Fruit fly (Drosophila melanogaster) whole organism, embryonic: Measurements from ENCODE around the gene CG14282.

Experiments
- Blimp-1 ChIP-seq: fragments of 200-800 bp; sonication (Bioruptor generic); optimal IDR thresholded peaks from 3 replicates; lab custom pipeline; 2018; ENCODE audit warnings: missing biosample characterization, missing genetic modification characterization, mild to moderate bottlenecking, moderate library complexity, missing genetic modification reagents
- Bteb2 ChIP-seq: fragments of 200-800 bp; sonication (Bioruptor generic); optimal IDR thresholded peaks from 2 replicates; lab custom pipeline; 2016; ENCODE audit warnings: missing biosample characterization, missing genetic modification characterization
- CG10366 ChIP-seq: fragments of 200-800 bp; sonication (Bioruptor generic); IDR thresholded peaks from 2 replicates; pipeline ENCODE4 v1.3.6; 2022; ENCODE audit warnings: missing biosample characterization, missing genetic modification characterization
- CG11247 ChIP-seq: fragments of 200-800 bp; sonication (Bioruptor generic); IDR thresholded peaks from 2 replicates; pipeline ENCODE4 v1.3.6; 2022; ENCODE audit warnings: missing biosample characterization, missing genetic modification characterization
- CG11695 ChIP-seq: fragments of 200-800 bp; sonication (Bioruptor generic); IDR thresholded peaks from 3 replicates; pipeline ENCODE4 v1.3.6; 2022; ENCODE audit warnings: missing biosample characterization, missing genetic modification characterization
- CG12236 ChIP-seq: fragments of 200-800 bp; sonication (Bioruptor generic); optimal IDR thresholded peaks from 2 replicates; lab custom pipeline; 2016; ENCODE audit warnings: missing biosample characterization, missing genetic modification characterization
- CG13424 ChIP-seq: fragments of 200-800 bp; sonication (Bioruptor generic); optimal IDR thresholded peaks from 2 replicates; lab custom pipeline; 2019; ENCODE audit warnings: missing biosample characterization, mild to moderate bottlenecking, missing genetic modification characterization, moderate library complexity
- CG1603 ChIP-seq: fragments of 200-800 bp; sonication (Bioruptor generic); optimal IDR thresholded peaks from 2 replicates; lab custom pipeline; 2019; ENCODE audit warnings: missing biosample characterization, mild to moderate bottlenecking, missing genetic modification characterization, moderate library complexity
- CG1792 ChIP-seq: fragments of 200-800 bp; sonication (Bioruptor generic); optimal IDR thresholded peaks from 2 replicates; lab custom pipeline; 2016; ENCODE audit warnings: missing biosample characterization, missing genetic modification characterization
- CG18476 ChIP-seq: fragments of 200-800 bp; sonication (Bioruptor generic); optimal IDR thresholded peaks from 2 replicates; lab custom pipeline; 2016; ENCODE audit warnings: missing biosample characterization, mild to moderate bottlenecking, missing genetic modification characterization
- CG2678 ChIP-seq: fragments of 200-800 bp; sonication (Bioruptor generic); optimal IDR thresholded peaks from 3 replicates; lab custom pipeline; 2019; ENCODE audit warnings: missing biosample characterization, mild to moderate bottlenecking, missing genetic modification characterization, moderate library complexity
- CG3838 ChIP-seq: fragments of 200-800 bp; sonication (Bioruptor generic); optimal IDR thresholded peaks from 3 replicates; lab custom pipeline; 2016; ENCODE audit warnings: missing biosample characterization, missing genetic modification characterization
- CG6175 ChIP-seq: fragments of 200-800 bp; sonication (Bioruptor generic); IDR thresholded peaks from 3 replicates; pipeline ENCODE4 v1.3.6; 2022; ENCODE audit warnings: missing biosample characterization, missing genetic modification characterization
- CG6689 ChIP-seq: fragments of 200-800 bp; sonication (Bioruptor generic); IDR thresholded peaks from 2 replicates; pipeline ENCODE4 v1.3.6; 2022; ENCODE audit warnings: missing biosample characterization, missing genetic modification characterization
- CG8290 ChIP-seq, 3 experiments: fragments of 200-800 bp; sonication (Bioruptor generic); optimal IDR thresholded peaks; 2 replicates each; lab custom pipeline; 2016 to 2019; ENCODE audit warnings: missing biosample characterization in 3 of 3, missing genetic modification characterization in 3 of 3, mild to moderate bottlenecking in 2 of 3, moderate library complexity in 1 of 3
- CG8924 ChIP-seq: fragments of 200-800 bp; optimal IDR thresholded peaks from 3 replicates; lab custom pipeline; 2019; ENCODE audit warnings: missing biosample characterization, mild to moderate bottlenecking, missing genetic modification characterization, moderate library complexity
- CG8944 ChIP-seq: fragments of 200-800 bp; sonication (Bioruptor generic); optimal IDR thresholded peaks from 3 replicates; lab custom pipeline; 2016; ENCODE audit warnings: missing biosample characterization, missing genetic modification characterization
- E2f1 ChIP-seq: fragments of 200-800 bp; sonication (Bioruptor generic); IDR thresholded peaks from 2 replicates; pipeline ENCODE4 v1.3.6; 2022; ENCODE audit warnings: missing biosample characterization, missing genetic modification characterization
- Eip74EF ChIP-seq, 2 experiments: fragments of 200-800 bp in 1 of 2; fragments of >200 bp in 1 of 2; sonication (Bioruptor generic) in 1 of 2; optimal IDR thresholded peaks; 2 replicates each; lab custom pipeline; 2017 to 2019; ENCODE audit warnings: missing biosample characterization in 2 of 2, missing genetic modification characterization in 2 of 2, mild to moderate bottlenecking in 1 of 2, moderate library complexity in 1 of 2
- Gsc ChIP-seq: fragments of 200-800 bp; sonication (Bioruptor generic); IDR thresholded peaks from 2 replicates; pipeline ENCODE4 v1.3.6; 2022; ENCODE audit warnings: missing biosample characterization, missing genetic modification characterization
- Jarid2 ChIP-seq: fragments of 200-800 bp; sonication (Bioruptor generic); optimal IDR thresholded peaks from 3 replicates; lab custom pipeline; 2017; ENCODE audit warnings: mild to moderate bottlenecking, missing biosample characterization, missing genetic modification reagents, missing genetic modification characterization
- Lhr ChIP-seq: fragments of 200-800 bp; sonication (Bioruptor generic); optimal IDR thresholded peaks from 3 replicates; lab custom pipeline; 2017; ENCODE audit warnings: mild to moderate bottlenecking, missing biosample characterization, missing genetic modification reagents, missing genetic modification characterization
- Lim3 ChIP-seq: fragments of 200-800 bp; sonication (Bioruptor generic); IDR thresholded peaks from 2 replicates; pipeline ENCODE4 v1.3.6; 2022; ENCODE audit warnings: missing biosample characterization, missing genetic modification characterization
- MBD-R2 ChIP-seq: fragments of 200-800 bp; sonication (Bioruptor generic); IDR thresholded peaks from 2 replicates; pipeline ENCODE4 v1.3.6; 2022; ENCODE audit warnings: missing biosample characterization, missing genetic modification characterization
- MTF-1 ChIP-seq: fragments of 200-800 bp; sonication (Bioruptor generic); optimal IDR thresholded peaks from 2 replicates; lab custom pipeline; 2018; ENCODE audit warnings: missing biosample characterization, mild to moderate bottlenecking, missing genetic modification characterization, borderline replicate concordance
- Meics ChIP-seq: fragments of 200-800 bp; sonication (Bioruptor generic); optimal IDR thresholded peaks from 2 replicates; lab custom pipeline; 2017; ENCODE audit warnings: missing biosample characterization, mild to moderate bottlenecking, missing genetic modification characterization
- Mes4 ChIP-seq: fragments of 200-800 bp; sonication (Bioruptor generic); optimal IDR thresholded peaks from 2 replicates; lab custom pipeline; 2016; ENCODE audit warnings: missing biosample characterization, missing genetic modification characterization
- NfI ChIP-seq: fragments of 200-800 bp; sonication (Bioruptor generic); optimal IDR thresholded peaks from 3 replicates; lab custom pipeline; 2018; ENCODE audit warnings: missing biosample characterization, mild to moderate bottlenecking, missing genetic modification characterization, moderate library complexity
- PHDP ChIP-seq: fragments of 200-800 bp; sonication (Bioruptor generic); optimal IDR thresholded peaks from 3 replicates; lab custom pipeline; 2018; ENCODE audit warnings: missing biosample characterization, mild to moderate bottlenecking, missing genetic modification characterization, moderate library complexity
- Pdp1 ChIP-seq, 2 experiments: fragments of 200-800 bp; sonication (Bioruptor generic); optimal IDR thresholded peaks; 3 replicates each; lab custom pipeline; 2016; ENCODE audit warnings: missing biosample characterization in 2 of 2, missing genetic modification characterization in 2 of 2, mild to moderate bottlenecking in 1 of 2, moderate library complexity in 1 of 2
- Sox100B ChIP-seq: fragments of 200-800 bp; sonication (Bioruptor generic); optimal IDR thresholded peaks from 3 replicates; lab custom pipeline; 2018; ENCODE audit warnings: missing biosample characterization, mild to moderate bottlenecking, missing genetic modification characterization
- Ssrp ChIP-seq: fragments of 200-800 bp; sonication (Bioruptor generic); optimal IDR thresholded peaks from 2 replicates; lab custom pipeline; 2018; ENCODE audit warnings: missing biosample characterization, mild to moderate bottlenecking, missing genetic modification characterization, moderate library complexity
- Trl ChIP-seq, 3 experiments: fragments of >200 bp in 2 of 3; fragments of 200-800 bp in 1 of 3; sonication (Bioruptor generic) in 1 of 3; optimal IDR thresholded peaks; 2 replicates in 1 of 3; 3 replicates in 2 of 3; lab custom pipeline; 2016 to 2017; ENCODE audit warnings: missing biosample characterization in 1 of 3, missing genetic modification characterization in 1 of 3
- Xrp1 ChIP-seq: fragments of 200-800 bp; sonication (Bioruptor generic); IDR thresholded peaks from 2 replicates; pipeline ENCODE4 v1.3.6; 2022; ENCODE audit warnings: missing biosample characterization, missing genetic modification characterization
- dmrt99B ChIP-seq: fragments of 200-800 bp; sonication (Bioruptor generic); optimal IDR thresholded peaks from 2 replicates; lab custom pipeline; 2018; ENCODE audit warnings: missing biosample characterization, mild to moderate bottlenecking, missing genetic modification characterization, moderate library complexity
- dpn ChIP-seq, 2 experiments: fragments of 200-800 bp; sonication (Bioruptor generic); optimal IDR thresholded peaks; 3 replicates each; lab custom pipeline; 2016; ENCODE audit warnings: missing biosample characterization in 2 of 2, missing genetic modification characterization in 2 of 2
- eve ChIP-seq, 2 experiments: fragments of >200 bp; optimal IDR thresholded peaks; 2 replicates each; lab custom pipeline; 2017; ENCODE audit warnings: missing biosample characterization in 2 of 2, missing genetic modification characterization in 2 of 2
- fd3F ChIP-seq: fragments of 200-800 bp; sonication (Bioruptor generic); optimal IDR thresholded peaks from 2 replicates; lab custom pipeline; 2018; ENCODE audit warnings: missing biosample characterization, mild to moderate bottlenecking, missing genetic modification characterization, moderate library complexity
- lilli ChIP-seq: fragments of 200-800 bp; sonication (Bioruptor generic); optimal IDR thresholded peaks from 3 replicates; lab custom pipeline; 2016; ENCODE audit warnings: missing biosample characterization, missing genetic modification characterization
- nau ChIP-seq: fragments of 200-800 bp; sonication (Bioruptor generic); optimal IDR thresholded peaks from 3 replicates; lab custom pipeline; 2017; ENCODE audit warnings: missing biosample characterization, mild to moderate bottlenecking, missing genetic modification characterization, missing genetic modification reagents
- nom ChIP-seq: fragments of 200-800 bp; sonication (Bioruptor generic); optimal IDR thresholded peaks from 2 replicates; lab custom pipeline; 2017; ENCODE audit warnings: missing biosample characterization, missing genetic modification characterization, mild to moderate bottlenecking, moderate library complexity, missing genetic modification reagents
- onecut ChIP-seq: fragments of 200-800 bp; sonication (Bioruptor generic); IDR thresholded peaks from 2 replicates; pipeline ENCODE4 v1.3.6; 2022; ENCODE audit warnings: missing biosample characterization, missing genetic modification characterization
- repo ChIP-seq: fragments of 200-800 bp; sonication (Bioruptor generic); optimal IDR thresholded peaks from 2 replicates; lab custom pipeline; 2016; ENCODE audit warnings: missing biosample characterization, missing genetic modification characterization
- scrt ChIP-seq: fragments of 200-800 bp; sonication (Bioruptor generic); optimal IDR thresholded peaks from 2 replicates; lab custom pipeline; 2018; ENCODE audit warnings: missing biosample characterization, mild to moderate bottlenecking, missing genetic modification characterization, moderate library complexity
- sens ChIP-seq: fragments of 200-800 bp; sonication (Bioruptor generic); peaks from one replicate; lab custom pipeline; 2016; ENCODE audit warnings: missing biosample characterization, missing genetic modification characterization
- sima ChIP-seq: fragments of 200-800 bp; sonication (Bioruptor generic); optimal IDR thresholded peaks from 2 replicates; lab custom pipeline; 2016; ENCODE audit warnings: missing biosample characterization, missing genetic modification characterization
- slou ChIP-seq: fragments of 200-800 bp; sonication (Bioruptor generic); optimal IDR thresholded peaks from 3 replicates; lab custom pipeline; 2016; ENCODE audit warnings: missing biosample characterization, missing genetic modification characterization
- so ChIP-seq: fragments of 200-800 bp; sonication (Bioruptor generic); IDR thresholded peaks from 3 replicates; pipeline ENCODE4 v1.3.6; 2022; ENCODE audit warnings: missing biosample characterization, missing genetic modification characterization
- tna ChIP-seq: fragments of 200-800 bp; sonication (Bioruptor generic); IDR thresholded peaks from 2 replicates; pipeline ENCODE4 v1.3.6; 2022; ENCODE audit warnings: missing biosample characterization, missing genetic modification characterization; ENCODE audit not compliant: partially characterized antibody
- vnd ChIP-seq: fragments of 200-800 bp; sonication (Bioruptor generic); IDR thresholded peaks from 3 replicates; pipeline ENCODE4 v1.3.6; 2022; ENCODE audit warnings: missing biosample characterization, missing genetic modification characterization; ENCODE audit not compliant: partially characterized antibody
- wek ChIP-seq: fragments of 200-800 bp; sonication (Bioruptor generic); optimal IDR thresholded peaks from 3 replicates; lab custom pipeline; 2018; ENCODE audit warnings: missing biosample characterization, mild to moderate bottlenecking, missing genetic modification characterization, moderate library complexity
- zfh1 ChIP-seq: fragments of 200-800 bp; sonication (Bioruptor generic); IDR thresholded peaks from 3 replicates; pipeline ENCODE4 v1.3.6; 2022; ENCODE audit warnings: missing biosample characterization, missing genetic modification characterization

CG14282 gene

DNA sequence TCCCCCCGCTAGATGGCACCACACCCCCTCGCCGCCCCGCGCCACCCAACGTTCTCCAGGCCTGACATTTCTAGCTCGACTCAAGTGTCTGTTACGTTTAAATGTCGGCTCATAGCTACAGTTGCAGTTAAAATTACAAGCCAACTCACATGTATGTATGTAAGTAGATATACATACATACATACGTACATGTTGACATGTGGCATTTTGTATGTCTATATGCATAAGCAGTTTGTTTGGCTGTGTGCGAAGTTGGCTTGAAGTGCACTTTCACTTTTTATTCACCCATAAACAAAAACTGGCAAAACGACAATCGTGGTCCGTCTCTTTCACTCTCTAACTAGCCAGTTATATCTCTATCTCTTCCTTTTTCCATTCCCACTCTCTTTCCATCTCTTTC lies 6.0 kb downstream of the CG14282 start (continued):
- TF ChIP-seq CG11695 (no peak), wek (GFP tag; lab: Kevin White, UChicago) (peak; percentile 49), MTF-1 (peak; percentile 19), slou (no peak), lilli (no peak), PHDP (tag; lab: Kevin White, UChicago) (no peak), eve (GFP tag; optimal IDR thresholded peaks at IDR 0.05; lab: Kevin White, UChicago) (no peak), Bteb2 (no peak), vnd (no peak), CG6175 (GFP tag; lab: Robert Waterston, UW) (no peak), Mes4 (GFP tag; lab: Kevin White, UChicago) (no peak), CG12236 (GFP tag; lab: Kevin White, UChicago) (no peak), CG11247 (GFP tag; lab: Robert Waterston, UW) (no peak), MBD-R2 (GFP tag; lab: Robert Waterston, UW) (no peak), CG10366 (no peak), zfh1 (GFP tag; lab: Robert Waterston, UW) (0 out of 3 replicates have a peak, but pooled peaks have one; percentile 30), CG8290 (GFP tag; optimal IDR thresholded peaks at IDR 0.05; lab: Kevin White, UChicago) (no peak), CG8290 (tag; optimal IDR thresholded peaks at IDR 0.05; lab: Kevin White, UChicago) (peak in 1 of 2 experiments; percentile 21), CG6689 (no peak), tna (GFP tag; lab: Robert Waterston, UW) (no peak), sens (GFP tag; lab: Kevin White, UChicago) (peak; percentile 63), CG18476 (GFP tag; lab: Kevin White, UChicago) (no peak), CG3838 (GFP tag; lab: Kevin White, UChicago) (no peak), E2f1 (no peak), Gsc (GFP tag; lab: Robert Waterston, UW) (no peak), Xrp1 (GFP tag; lab: Robert Waterston, UW) (no peak), Jarid2 (peak; percentile 24), Lim3 (GFP tag; lab: Robert Waterston, UW) (peak; percentile 31; the same call in 1 of the 2 replicates), Pdp1 (GFP tag; optimal IDR thresholded peaks at IDR 0.05; lab: Kevin White, UChicago) (no peak), CG8944 (GFP tag; lab: Kevin White, UChicago) (no peak), onecut (0 out of 2 replicates have a peak, but pooled peaks have one; percentile 20), scrt (GFP tag; lab: Kevin White, UChicago) (no peak), fd3F (no peak), nau (GFP tag; lab: Kevin White, UChicago) (peak; percentile 28), Lhr (GFP tag; lab: Kevin White, UChicago) (peak; percentile 36), Trl (optimal IDR thresholded peaks at IDR 0.05; lab: Kevin White, UChicago) (no peak), Trl (GFP tag; optimal IDR thresholded peaks at IDR 0.05; lab: Kevin White, UChicago) (no peak), CG1603 (tag; lab: Kevin White, UChicago) (peak; percentile 51), repo (GFP tag; lab: Kevin White, UChicago) (no peak), Sox100B (GFP tag; lab: Kevin White, UChicago) (peak; percentile 35), Eip74EF (GFP tag; optimal IDR thresholded peaks at IDR 0.05; lab: Kevin White, UChicago) (no peak), sima (no peak)

DNA sequence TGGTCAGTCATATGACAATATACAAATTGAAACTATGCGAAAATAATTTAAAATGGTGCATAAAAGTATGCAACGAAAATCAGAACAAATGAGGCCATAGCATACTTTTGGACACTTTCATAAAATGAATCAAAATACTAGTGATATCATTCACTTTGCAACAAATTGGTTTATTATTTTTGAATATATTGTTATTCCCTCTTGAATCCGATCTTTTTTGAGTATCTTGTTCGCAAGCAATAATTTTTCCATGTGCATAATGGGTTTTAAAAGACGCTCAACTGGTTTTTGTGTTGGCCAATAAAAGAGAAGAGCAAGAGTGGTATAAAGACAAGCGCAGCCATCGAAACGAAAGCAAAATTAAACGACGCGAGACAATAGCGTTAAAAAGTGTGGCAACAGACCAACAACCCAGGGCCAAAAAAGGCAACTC lies 10.9 kb downstream of the CG14282 start:
- TF ChIP-seq CG1792 (GFP tag; lab: Kevin White, UChicago) (no peak), so (GFP tag; lab: Robert Waterston, UW) (no peak), CG13424 (tag; lab: Kevin White, UChicago) (peak; percentile 63), dpn (GFP tag; optimal IDR thresholded peaks at IDR 0.05; lab: Kevin White, UChicago) (peak in 1 of 2 experiments; percentile 16), NfI (peak; percentile 30), Meics (GFP tag; lab: Kevin White, UChicago) (peak; percentile 21), sens (GFP tag; lab: Kevin White, UChicago) (peak; percentile 62), CG18476 (GFP tag; lab: Kevin White, UChicago) (no peak), Blimp-1 (GFP tag; lab: Kevin White, UChicago) (peak; percentile 16), nom (GFP tag; lab: Kevin White, UChicago) (peak; percentile 35), CG2678 (tag; lab: Kevin White, UChicago) (peak; percentile 51), Ssrp (peak; percentile 23), CG8924 (peak; percentile 31), dmrt99B (tag; lab: Kevin White, UChicago) (peak; percentile 63)
